Worm (Caenorhabditis elegans): ENCODE results near the gene str-226.
"Not testable (repeated sequence)": the region's sequence is repeated elsewhere in the genome, so short reads cannot be mapped to it uniquely, and the experiment has no call there.

str-226 gene

ce11 chrV:3554869-3555268, 42.4 kb downstream of the str-226 start, which contains the start of gene grl-29:
grl-29 (minus strand) TSS chrV:3555236.
- TF ChIP-seq unc-62 (GFP tag; optimal IDR thresholded peaks at IDR 0.05) = no peak

ce11 chrV:3555986-3556385, 43.5 kb downstream of the str-226 start, which contains the start of gene grl-30:
grl-30 (plus strand) TSS chrV:3556286.
- no peak for TF ChIP-seq unc-62 (GFP tag; optimal IDR thresholded peaks at IDR 0.05)

- TF ChIP-seq unc-62 (GFP tag; optimal IDR thresholded peaks at IDR 0.05) = no peak
These were observed 44.9 kb downstream of the str-226 start, which contains the start of gene grl-31 for ce11 chrV:3557422-3557821. grl-31 (minus strand) TSS chrV:3557778.

DNA sequence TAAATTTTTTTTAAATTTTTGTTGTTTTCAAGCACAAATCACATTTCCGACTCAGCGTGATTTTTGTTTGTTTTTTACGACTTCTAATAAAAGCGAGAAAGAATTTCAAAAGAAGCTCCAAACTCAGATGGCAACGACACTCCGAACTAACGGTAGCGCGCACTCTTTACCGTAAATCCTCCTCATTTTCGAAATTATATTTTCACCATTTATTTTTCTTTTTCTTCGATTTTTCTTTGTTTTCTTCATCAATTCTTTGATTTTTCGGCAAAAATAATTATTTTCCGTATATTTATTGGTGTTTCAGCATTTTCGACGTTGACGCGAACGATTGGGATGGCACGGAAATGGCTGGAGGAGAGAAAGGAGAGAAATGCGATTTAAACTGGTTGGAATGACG, 46.3 kb downstream of the str-226 start, which contains the start of gene T24A6.1:
T24A6.1 (plus strand) TSS at position 301 of the 400 bp plus-strand sequence.
- TF ChIP-seq unc-62 (GFP tag; optimal IDR thresholded peaks at IDR 0.05) = not testable (repeated sequence)

- TF ChIP-seq unc-62 (GFP tag; optimal IDR thresholded peaks at IDR 0.05) = not testable (repeated sequence)
These were observed 50.3 kb downstream of the str-226 start, which contains the start of gene T24A6.16 for ce11 chrV:3562824-3563223. T24A6.16 (minus strand) TSS chrV:3562924.

Data from whole organism, dauer.